Fruit fly (Drosophila melanogaster): ENCODE measurements around the gene CG13919.
A peak's percentile ranks its signal among the peaks of the same experiment; 100 is the strongest.

The CG13919 gene

DNA sequence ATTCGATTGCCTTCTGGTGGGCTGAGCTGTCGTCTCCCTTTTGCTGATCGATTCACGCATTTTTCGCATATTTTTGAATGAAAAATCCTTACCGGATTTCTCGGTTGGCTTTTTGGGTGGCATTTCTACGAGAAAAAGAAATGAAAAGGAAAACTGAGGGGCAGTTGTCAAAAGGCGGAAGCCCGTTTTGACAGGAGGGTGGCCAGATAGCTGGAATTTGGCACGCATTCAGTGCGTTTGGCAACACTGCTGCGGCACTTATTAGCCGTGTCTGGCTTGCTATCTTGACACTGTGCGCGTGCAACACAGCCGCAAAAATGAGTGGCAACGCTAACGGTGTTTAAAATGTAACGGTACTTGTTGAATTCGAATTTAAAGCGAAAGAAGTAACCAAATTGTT is 23.2 kb downstream of the CG13919 start, which contains the start of gene RpL23A (continued):
- TF ChIP-seq cg (GFP tag; optimal IDR thresholded peaks at IDR 0.05) (no peak), pb (GFP tag; optimal IDR thresholded peaks at IDR 0.05) (peak; percentile 97), CG13123 (GFP tag; optimal IDR thresholded peaks at IDR 0.05) (peak; percentile 92), CG5245 (GFP tag; optimal IDR thresholded peaks at IDR 0.05) (peak; percentile 87), ro (GFP tag; IDR thresholded peaks at IDR 0.05) (peak; percentile 73), Hr39 (optimal IDR thresholded peaks at IDR 0.05) (no peak), Usf (GFP tag; optimal IDR thresholded peaks at IDR 0.05) (peak; percentile 94), h (optimal IDR thresholded peaks at IDR 0.05) (no peak), CG9727 (GFP tag; optimal IDR thresholded peaks at IDR 0.05) (peak; percentile 97), CG5953 (GFP tag; IDR thresholded peaks at IDR 0.05) (peak; percentile 90), CG15011 (GFP tag; optimal IDR thresholded peaks at IDR 0.05) (peak; percentile 92), Spps (tag; optimal IDR thresholded peaks at IDR 0.05) (peak; percentile 83), CG17359 (tag; optimal IDR thresholded peaks at IDR 0.05) (peak; percentile 92), CHES-1-like (GFP tag; optimal IDR thresholded peaks at IDR 0.05) (peak; percentile 98), br (optimal IDR thresholded peaks at IDR 0.05) (no peak), gcm2 (GFP tag; optimal IDR thresholded peaks at IDR 0.05) (peak; percentile 90), CG13624 (GFP tag; optimal IDR thresholded peaks at IDR 0.05) (peak; percentile 98), Xrp1 (GFP tag; IDR thresholded peaks at IDR 0.05) (peak; percentile 78), yki (optimal IDR thresholded peaks at IDR 0.05) (no peak), HHEX (GFP tag; optimal IDR thresholded peaks at IDR 0.05) (peak; percentile 97), CG1602 (GFP tag; optimal IDR thresholded peaks at IDR 0.05) (peak; percentile 88), CG3726 (GFP tag; IDR thresholded peaks at IDR 0.05) (peak; percentile 88), Hey (tag; optimal IDR thresholded peaks at IDR 0.05) (peak; percentile 89), BEAF-32 (GFP tag; optimal IDR thresholded peaks at IDR 0.05) (peak; percentile 67), CG16813 (GFP tag; IDR thresholded peaks at IDR 0.05; ENCODE audit: partially characterized antibody) (peak; percentile 62), Bteb2 (GFP tag; optimal IDR thresholded peaks at IDR 0.05) (peak; percentile 95), prd (optimal IDR thresholded peaks at IDR 0.05) (no peak), prd (GFP tag; IDR thresholded peaks at IDR 0.05) (peak; percentile 89), caup (GFP tag; optimal IDR thresholded peaks at IDR 0.05; ENCODE audit: severe bottlenecking) (peak; percentile 99), CG8359 (GFP tag; optimal IDR thresholded peaks at IDR 0.05; ENCODE audit: borderline replicate concordance) (peak; percentile 81), gcm (GFP tag; optimal IDR thresholded peaks at IDR 0.05) (peak; percentile 79), Lim3 (GFP tag; IDR thresholded peaks at IDR 0.05) (peak; percentile 67), CG3995 (GFP tag; optimal IDR thresholded peaks at IDR 0.05) (peak; percentile 81), Fer2 (tag; optimal IDR thresholded peaks at IDR 0.05) (peak; percentile 92), CG18764 (GFP tag; optimal IDR thresholded peaks at IDR 0.05) (peak; percentile 93), repo (GFP tag; optimal IDR thresholded peaks at IDR 0.05) (peak; percentile 97), CG2712 (tag; optimal IDR thresholded peaks at IDR 0.05) (peak; percentile 93), Trl (optimal IDR thresholded peaks at IDR 0.05) (peak in 1 of 2 experiments; percentile 18), Trl (GFP tag; optimal IDR thresholded peaks at IDR 0.05) (peak; percentile 99), dm (GFP tag; optimal IDR thresholded peaks at IDR 0.05) (peak; percentile 99), Dp (GFP tag; optimal IDR thresholded peaks at IDR 0.05) (peak; percentile 87), ac (GFP tag; optimal IDR thresholded peaks at IDR 0.05) (peak; percentile 86), bowl (GFP tag; IDR thresholded peaks at IDR 0.05) (peak; percentile 43; the same call in 1 of the 2 replicates), Mad (GFP tag; optimal IDR thresholded peaks at IDR 0.05) (peak; percentile 97), CG14014 (GFP tag; IDR thresholded peaks at IDR 0.05) (peak; percentile 94), CG10543 (GFP tag; optimal IDR thresholded peaks at IDR 0.05) (peak; percentile 97), ase (GFP tag; IDR thresholded peaks at IDR 0.05) (peak; percentile 93), CG6272 (GFP tag; IDR thresholded peaks at IDR 0.05) (peak; percentile 91), CG12391 (tag; optimal IDR thresholded peaks at IDR 0.05) (peak; percentile 95), D19B (GFP tag; optimal IDR thresholded peaks at IDR 0.05) (peak; percentile 82), en (GFP tag; optimal IDR thresholded peaks at IDR 0.05) (peak; percentile 93), Meics (GFP tag; optimal IDR thresholded peaks at IDR 0.05) (peak; percentile 98), CG2116 (GFP tag; optimal IDR thresholded peaks at IDR 0.05) (peak; percentile 93)
